Fruit fly (Drosophila melanogaster) whole organism, embryonic: Measurements from ENCODE around the gene Prm.
A peak's percentile ranks its signal among the peaks of the same experiment; 100 is the strongest.

Experiments
- Aef1 ChIP-seq: fragments of 200-800 bp; sonication (Bioruptor generic); IDR thresholded peaks from 3 replicates; pipeline ENCODE4 v1.3.6; 2022; ENCODE audit warnings: missing biosample characterization, missing genetic modification characterization
- BtbVII ChIP-seq: fragments of 200-800 bp; sonication (Bioruptor generic); optimal IDR thresholded peaks from 3 replicates; lab custom pipeline; 2017; ENCODE audit warnings: missing biosample characterization, mild to moderate bottlenecking, missing genetic modification characterization
- CG10543 ChIP-seq: fragments of 200-800 bp; sonication (Bioruptor generic); optimal IDR thresholded peaks from 3 replicates; lab custom pipeline; 2017; ENCODE audit warnings: missing biosample characterization, mild to moderate bottlenecking, missing genetic modification characterization, moderate library complexity
- CG12769 ChIP-seq: fragments of 200-800 bp; sonication (Bioruptor generic); optimal IDR thresholded peaks from 2 replicates; lab custom pipeline; 2019; ENCODE audit warnings: missing biosample characterization, mild to moderate bottlenecking, missing genetic modification characterization, moderate library complexity
- CG13123 ChIP-seq: fragments of 200-800 bp; sonication (Bioruptor generic); optimal IDR thresholded peaks from 2 replicates; lab custom pipeline; 2016; ENCODE audit warnings: missing biosample characterization, missing genetic modification characterization
- CG14710 ChIP-seq: fragments of 200-800 bp; sonication (Bioruptor generic); optimal IDR thresholded peaks from 3 replicates; lab custom pipeline; 2019; ENCODE audit warnings: missing biosample characterization, mild to moderate bottlenecking, missing genetic modification characterization, moderate library complexity
- CG17186 ChIP-seq: fragments of 200-800 bp; sonication (Bioruptor generic); optimal IDR thresholded peaks from 3 replicates; lab custom pipeline; 2017; ENCODE audit warnings: missing biosample characterization, missing genetic modification reagents, missing genetic modification characterization
- CG17802 ChIP-seq: fragments of 200-800 bp; sonication (Bioruptor generic); optimal IDR thresholded peaks from 2 replicates; lab custom pipeline; 2018; ENCODE audit warnings: missing biosample characterization, mild to moderate bottlenecking, missing genetic modification characterization, moderate library complexity
- CG17912 ChIP-seq: fragments of 200-800 bp; sonication (Bioruptor generic); optimal IDR thresholded peaks from 2 replicates; lab custom pipeline; 2018; ENCODE audit warnings: missing biosample characterization, mild to moderate bottlenecking, missing genetic modification characterization
- CG1832 ChIP-seq: fragments of 200-800 bp; sonication (Bioruptor generic); optimal IDR thresholded peaks from 2 replicates; lab custom pipeline; 2017; ENCODE audit warnings: missing biosample characterization, mild to moderate bottlenecking, missing genetic modification characterization, inconsistent platforms
- CG2875 ChIP-seq: fragments of 200-800 bp; sonication (Bioruptor generic); optimal IDR thresholded peaks from 2 replicates; lab custom pipeline; 2017; ENCODE audit warnings: missing biosample characterization, mild to moderate bottlenecking, missing genetic modification characterization, missing genetic modification reagents
- CG2889 ChIP-seq: fragments of 200-800 bp; sonication (Bioruptor generic); IDR thresholded peaks from 3 replicates; pipeline ENCODE4 v1.3.6; 2022; ENCODE audit warnings: missing biosample characterization, missing genetic modification characterization
- CG31388 ChIP-seq: fragments of 200-800 bp; sonication (Bioruptor generic); optimal IDR thresholded peaks from 2 replicates; lab custom pipeline; 2016; ENCODE audit warnings: missing biosample characterization, missing genetic modification characterization
- CG34224 ChIP-seq: fragments of 200-800 bp; sonication (Bioruptor generic); IDR thresholded peaks from 3 replicates; pipeline ENCODE4 v1.3.6; 2022; ENCODE audit warnings: missing biosample characterization, missing genetic modification characterization; ENCODE audit not compliant: partially characterized antibody
- CG3726 ChIP-seq: fragments of 200-800 bp; sonication (Bioruptor generic); IDR thresholded peaks from 3 replicates; pipeline ENCODE4, ENCODE4 v1.3.6; 2022; ENCODE audit warnings: missing biosample characterization, missing genetic modification characterization
- CG6765 ChIP-seq: fragments of 200-800 bp; sonication (Bioruptor generic); optimal IDR thresholded peaks from 3 replicates; lab custom pipeline; 2017; ENCODE audit warnings: missing biosample characterization, mild to moderate bottlenecking, missing genetic modification characterization
- CG7556 ChIP-seq: fragments of 200-800 bp; sonication (Bioruptor generic); optimal IDR thresholded peaks from 2 replicates; lab custom pipeline; 2017; ENCODE audit warnings: missing biosample characterization, mild to moderate bottlenecking, missing genetic modification characterization
- CG7786 ChIP-seq: fragments of 200-800 bp; sonication (Bioruptor generic); optimal IDR thresholded peaks from 2 replicates; lab custom pipeline; 2016; ENCODE audit warnings: missing biosample characterization, missing genetic modification characterization
- E2f1 ChIP-seq: fragments of 200-800 bp; sonication (Bioruptor generic); IDR thresholded peaks from 2 replicates; pipeline ENCODE4 v1.3.6; 2022; ENCODE audit warnings: missing biosample characterization, missing genetic modification characterization
- Fer2 ChIP-seq: fragments of 200-800 bp; sonication (Bioruptor generic); optimal IDR thresholded peaks from 2 replicates; lab custom pipeline; 2018; ENCODE audit warnings: missing biosample characterization, mild to moderate bottlenecking, missing genetic modification characterization, moderate library complexity
- HLH4C ChIP-seq: fragments of 200-800 bp; sonication (Bioruptor generic); IDR thresholded peaks from 3 replicates; pipeline ENCODE4 v1.3.6; 2022; ENCODE audit warnings: missing biosample characterization, missing genetic modification characterization; ENCODE audit not compliant: partially characterized antibody
- Hey ChIP-seq: fragments of 200-800 bp; sonication (Bioruptor generic); optimal IDR thresholded peaks from 3 replicates; lab custom pipeline; 2018; ENCODE audit warnings: missing biosample characterization, mild to moderate bottlenecking, missing genetic modification characterization
- Hr51 ChIP-seq, 2 experiments: fragments of 200-800 bp; sonication (Bioruptor generic); optimal IDR thresholded peaks; 2 replicates in 1 of 2; 3 replicates in 1 of 2; lab custom pipeline; 2016 to 2018; ENCODE audit warnings: missing biosample characterization in 2 of 2, missing genetic modification characterization in 2 of 2, mild to moderate bottlenecking in 1 of 2, moderate library complexity in 1 of 2
- Myb ChIP-seq: fragments of 200-800 bp; sonication (Bioruptor generic); optimal IDR thresholded peaks from 2 replicates; lab custom pipeline; 2016; ENCODE audit warnings: missing biosample characterization, missing genetic modification characterization
- NC2α ChIP-seq: fragments of 200-800 bp; sonication (Bioruptor generic); optimal IDR thresholded peaks from 2 replicates; lab custom pipeline; 2016; ENCODE audit warnings: missing biosample characterization, missing genetic modification characterization
- amos ChIP-seq: fragments of 200-800 bp; sonication (Bioruptor generic); IDR thresholded peaks from 2 replicates; pipeline ENCODE4 v1.3.6; 2022; ENCODE audit warnings: missing biosample characterization, missing genetic modification characterization; ENCODE audit not compliant: partially characterized antibody
- corto ChIP-seq: fragments of 200-800 bp; sonication (Bioruptor generic); optimal IDR thresholded peaks from 2 replicates; lab custom pipeline; 2016; ENCODE audit warnings: missing biosample characterization, mild to moderate bottlenecking, missing genetic modification characterization, moderate library complexity
- dati ChIP-seq: fragments of 200-800 bp; sonication (Bioruptor generic); IDR thresholded peaks from 2 replicates; pipeline ENCODE4 v1.3.6; 2022; ENCODE audit warnings: missing biosample characterization, missing genetic modification characterization
- fru ChIP-seq: fragments of >200 bp; optimal IDR thresholded peaks from 2 replicates; lab custom pipeline; 2017
- gcm2 ChIP-seq: fragments of 200-800 bp; sonication (Bioruptor generic); optimal IDR thresholded peaks from 2 replicates; lab custom pipeline; 2016; ENCODE audit warnings: missing biosample characterization, missing genetic modification characterization
- grau ChIP-seq: fragments of 200-800 bp; optimal IDR thresholded peaks from 3 replicates; lab custom pipeline; 2019; ENCODE audit warnings: missing biosample characterization, mild to moderate bottlenecking, missing genetic modification characterization, moderate library complexity
- gsb-n ChIP-seq: fragments of 200-800 bp; sonication (Bioruptor generic); optimal IDR thresholded peaks from 3 replicates; lab custom pipeline; 2018; ENCODE audit warnings: missing biosample characterization, mild to moderate bottlenecking, missing genetic modification characterization
- gt ChIP-seq: fragments of 200-800 bp; sonication (Bioruptor generic); IDR thresholded peaks from 2 replicates; pipeline ENCODE4 v1.3.6; 2022; ENCODE audit warnings: missing biosample characterization, missing genetic modification characterization
- h ChIP-seq: fragments of >200 bp; optimal IDR thresholded peaks from 2 replicates; lab custom pipeline; 2017
- insv ChIP-seq, 2 experiments: fragments of 200-800 bp; sonication (Bioruptor generic); optimal IDR thresholded peaks; 3 replicates each; lab custom pipeline; 2016 to 2018; ENCODE audit warnings: missing biosample characterization in 2 of 2, missing genetic modification characterization in 2 of 2
- nau ChIP-seq: fragments of 200-800 bp; sonication (Bioruptor generic); optimal IDR thresholded peaks from 3 replicates; lab custom pipeline; 2017; ENCODE audit warnings: missing biosample characterization, mild to moderate bottlenecking, missing genetic modification characterization, missing genetic modification reagents
- onecut ChIP-seq: fragments of 200-800 bp; sonication (Bioruptor generic); IDR thresholded peaks from 2 replicates; pipeline ENCODE4 v1.3.6; 2022; ENCODE audit warnings: missing biosample characterization, missing genetic modification characterization
- repo ChIP-seq: fragments of 200-800 bp; sonication (Bioruptor generic); optimal IDR thresholded peaks from 2 replicates; lab custom pipeline; 2016; ENCODE audit warnings: missing biosample characterization, missing genetic modification characterization
- sc ChIP-seq, 3 experiments: fragments of >200 bp in 2 of 3; fragments of 200-800 bp in 1 of 3; sonication (Bioruptor generic) in 1 of 3; optimal IDR thresholded peaks; 2 replicates in 2 of 3; 3 replicates in 1 of 3; lab custom pipeline; 2017; ENCODE audit warnings: mild to moderate bottlenecking in 1 of 3, missing biosample characterization in 1 of 3, missing genetic modification characterization in 1 of 3, missing genetic modification reagents in 1 of 3
- sd ChIP-seq: fragments of 200-800 bp; sonication (Bioruptor generic); optimal IDR thresholded peaks from 3 replicates; lab custom pipeline; 2018; ENCODE audit warnings: missing biosample characterization, mild to moderate bottlenecking, missing genetic modification characterization, moderate library complexity
- sisA ChIP-seq: fragments of 200-800 bp; sonication (Bioruptor generic); IDR thresholded peaks from 2 replicates; pipeline ENCODE4 v1.3.6; 2022; ENCODE audit warnings: missing biosample characterization, missing genetic modification characterization
- sna ChIP-seq: fragments of 200-800 bp; sonication (Bioruptor generic); IDR thresholded peaks from 2 replicates; pipeline ENCODE4 v1.3.6; 2022; ENCODE audit warnings: missing biosample characterization, missing genetic modification characterization; ENCODE audit not compliant: partially characterized antibody
- tna ChIP-seq: fragments of 200-800 bp; sonication (Bioruptor generic); IDR thresholded peaks from 2 replicates; pipeline ENCODE4 v1.3.6; 2022; ENCODE audit warnings: missing biosample characterization, missing genetic modification characterization; ENCODE audit not compliant: partially characterized antibody
- twi ChIP-seq: fragments of 200-800 bp; optimal IDR thresholded peaks from 2 replicates; lab custom pipeline; 2019; ENCODE audit warnings: missing biosample characterization, mild to moderate bottlenecking, missing genetic modification characterization, moderate library complexity
- unc-4 ChIP-seq: fragments of 200-800 bp; sonication (Bioruptor generic); IDR thresholded peaks from 2 replicates; pipeline ENCODE4 v1.3.6; 2022; ENCODE audit warnings: missing biosample characterization, missing genetic modification characterization; ENCODE audit not compliant: partially characterized antibody
- wor ChIP-seq: fragments of 200-800 bp; sonication (Bioruptor generic); IDR thresholded peaks from 2 replicates; pipeline ENCODE4 v1.3.6; 2022; ENCODE audit warnings: missing biosample characterization, missing genetic modification characterization
- zen2 ChIP-seq: fragments of 200-800 bp; sonication (Bioruptor generic); IDR thresholded peaks from 3 replicates; pipeline ENCODE4 v1.3.6; 2022; ENCODE audit warnings: missing biosample characterization, missing genetic modification characterization; ENCODE audit not compliant: partially characterized antibody
- zfh2 ChIP-seq: fragments of 200-800 bp; sonication (Bioruptor generic); optimal IDR thresholded peaks from 2 replicates; lab custom pipeline; 2016; ENCODE audit warnings: missing biosample characterization, missing genetic modification characterization

Gene Prm

dm6 chr3L:8765969-8766538 lies 20.9 kb upstream of the Prm start (continued):
- TF ChIP-seq sd (tag; lab: Kevin White, UChicago) (peak; percentile 91), sisA (GFP tag; lab: Robert Waterston, UW) (peak; percentile 98), sna (GFP tag; lab: Robert Waterston, UW) (no peak), CG17802 (tag; lab: Kevin White, UChicago) (peak; percentile 78), CG1832 (GFP tag; lab: Kevin White, UChicago) (no peak), CG12769 (tag; lab: Kevin White, UChicago) (peak; percentile 98), Fer2 (tag; lab: Kevin White, UChicago) (peak; percentile 59), CG7786 (peak; percentile 98), Aef1 (GFP tag; lab: Robert Waterston, UW) (peak; percentile 98), Myb (GFP tag; lab: Kevin White, UChicago) (peak; percentile 87), gsb-n (tag; lab: Kevin White, UChicago) (peak; percentile 95), unc-4 (GFP tag; lab: Robert Waterston, UW) (0 out of 2 replicates have a peak, but pooled peaks have one; percentile 30), repo (GFP tag; lab: Kevin White, UChicago) (peak; percentile 95), dati (GFP tag; lab: Robert Waterston, UW) (peak; percentile 93), CG17912 (GFP tag; lab: Kevin White, UChicago) (peak; percentile 92), Hey (tag; lab: Kevin White, UChicago) (peak; percentile 91), corto (GFP tag; lab: Kevin White, UChicago) (peak; percentile 76), zfh2 (peak; percentile 98), CG10543 (GFP tag; lab: Kevin White, UChicago) (peak; percentile 98), E2f1 (GFP tag; lab: Robert Waterston, UW) (peak; percentile 97), HLH4C (no peak; the same call in 2 of the 3 replicates), CG7556 (peak; percentile 99), CG2875 (peak; percentile 97), insv (GFP tag; optimal IDR thresholded peaks at IDR 0.05; lab: Kevin White, UChicago) (peak; percentile 51 to 78), grau (tag; lab: Kevin White, UChicago) (peak; percentile 98), CG17186 (peak; percentile 92), fru (no peak), CG14710 (tag; lab: Kevin White, UChicago) (peak; percentile 97), gt (GFP tag; lab: Robert Waterston, UW) (peak; percentile 93), zen2 (GFP tag; lab: Robert Waterston, UW) (no peak), BtbVII (GFP tag; lab: Kevin White, UChicago) (peak; percentile 98), CG13123 (GFP tag; lab: Kevin White, UChicago) (peak; percentile 96), CG34224 (GFP tag; lab: Robert Waterston, UW) (peak; percentile 55; the same call in 2 of the 3 replicates), NC2α (GFP tag; lab: Kevin White, UChicago) (peak; percentile 96), CG2889 (GFP tag; lab: Robert Waterston, UW) (peak; percentile 95), gcm2 (GFP tag; lab: Kevin White, UChicago) (peak; percentile 98), CG6765 (GFP tag; lab: Kevin White, UChicago) (peak; percentile 88), h (lab: Kevin White, UChicago) (no peak), onecut (peak; percentile 91), amos (GFP tag; lab: Robert Waterston, UW) (peak; percentile 28; the same call in 1 of the 2 replicates), tna (GFP tag; lab: Robert Waterston, UW) (no peak; the same call in 1 of the 2 replicates), CG3726 (GFP tag; lab: Robert Waterston, UW) (peak; percentile 95), wor (GFP tag; lab: Robert Waterston, UW) (peak; percentile 99), Hr51 (GFP tag; optimal IDR thresholded peaks at IDR 0.05; lab: Kevin White, UChicago) (peak; percentile 96 to 99), nau (GFP tag; lab: Kevin White, UChicago) (peak; percentile 96), twi (tag; lab: Kevin White, UChicago) (peak; percentile 98), sc (optimal IDR thresholded peaks at IDR 0.05; lab: Kevin White, UChicago) (no peak), sc (GFP tag; optimal IDR thresholded peaks at IDR 0.05; lab: Kevin White, UChicago) (peak; percentile 98), CG31388 (GFP tag; lab: Kevin White, UChicago) (peak; percentile 90)
